Fruit fly (Drosophila melanogaster) whole organism: ENCODE results near the gene CG15535.

ENCODE experiments used
- CG8478 ChIP-seq: fragments of >200 bp; optimal IDR thresholded peaks from 2 replicates; lab custom pipeline; 2018; ENCODE audit warnings: inconsistent platforms
- Dll ChIP-seq: fragments of >200 bp; optimal IDR thresholded peaks from 2 replicates; lab custom pipeline; 2017
- pan ChIP-seq: fragments of >200 bp; optimal IDR thresholded peaks from 2 replicates; lab custom pipeline; 2017
- psq ChIP-seq: fragments of >200 bp; optimal IDR thresholded peaks from 2 replicates; lab custom pipeline; 2017
- usp ChIP-seq: fragments of >200 bp; optimal IDR thresholded peaks from 2 replicates; lab custom pipeline; 2017; ENCODE audit warnings: missing biosample characterization, missing genetic modification characterization, mixed read lengths

- no peak for TF ChIP-seq CG8478
- no peak for TF ChIP-seq psq
- no peak for TF ChIP-seq pan (lab: Kevin White, UChicago)
- no peak for TF ChIP-seq Dll (lab: Kevin White, UChicago)
- no peak for TF ChIP-seq usp (GFP tag; lab: Kevin White, UChicago)
Observed at dm6 chr3R:30453236-30453635, 29.5 kb upstream of the CG15535 start.
